Worm (Caenorhabditis elegans) whole organism, young adult: Measurements from ENCODE around the gene F45G2.8.

ENCODE experiments used
- B0035.1 ChIP-seq: sonication (generic microtip); optimal IDR thresholded peaks from 2 replicates; lab custom pipeline; 2016; ENCODE audit warnings: missing genetic modification characterization, mild to moderate bottlenecking, missing compliant biosample characterization, missing genotype, missing genetic modification reagents
- B0336.3 ChIP-seq: fragments of 200-800 bp; sonication (Bioruptor generic); IDR thresholded peaks from 2 replicates; pipeline ENCODE4 v1.3.6; 2022; ENCODE audit warnings: missing genetic modification characterization, missing compliant biosample characterization
- C17E4.6 ChIP-seq: fragments of 200-800 bp; sonication (Bioruptor generic); IDR thresholded peaks from 2 replicates; pipeline ENCODE4 v1.3.6; 2022; ENCODE audit warnings: missing genetic modification reagents, missing genetic modification characterization, missing compliant biosample characterization
- D2030.7 ChIP-seq: fragments of 200-800 bp; sonication (Bioruptor generic); IDR thresholded peaks from 2 replicates; pipeline ENCODE4 v1.3.6; 2022; ENCODE audit warnings: missing genetic modification reagents, missing genetic modification characterization, missing compliant biosample characterization
- F10E7.11 ChIP-seq: sonication (generic microtip); optimal IDR thresholded peaks from 2 replicates; lab custom pipeline; 2017; ENCODE audit warnings: mild to moderate bottlenecking, missing genetic modification characterization, moderate library complexity, missing compliant biosample characterization
- F23B12.7 ChIP-seq: sonication (generic microtip); optimal IDR thresholded peaks from 2 replicates; lab custom pipeline; 2017; ENCODE audit warnings: missing genetic modification characterization, mild to moderate bottlenecking, missing compliant biosample characterization, antibody characterized with exemption, moderate library complexity; ENCODE audit not compliant: insufficient read depth
- F37B4.10 ChIP-seq: fragments of 200-800 bp; sonication (Bioruptor generic); IDR thresholded peaks from 2 replicates; pipeline ENCODE4 v1.3.6; 2022; ENCODE audit warnings: missing genetic modification characterization, missing compliant biosample characterization
- F49E8.2 ChIP-seq: sonication (generic microtip); optimal IDR thresholded peaks from 3 replicates; lab custom pipeline; 2017; ENCODE audit warnings: missing genetic modification characterization, mild to moderate bottlenecking, missing compliant biosample characterization, antibody characterized with exemption, moderate library complexity; ENCODE audit not compliant: insufficient read depth
- F52B5.7 ChIP-seq: sonication (generic microtip); optimal IDR thresholded peaks from 2 replicates; lab custom pipeline; 2016; ENCODE audit warnings: mild to moderate bottlenecking, missing genetic modification characterization, missing compliant biosample characterization
- T07F8.4 ChIP-seq: sonication (generic microtip); optimal IDR thresholded peaks from 2 replicates; lab custom pipeline; 2016; ENCODE audit warnings: mild to moderate bottlenecking, missing genetic modification characterization, moderate library complexity, missing compliant biosample characterization
- Y53G8AR.9 ChIP-seq: fragments of 200-800 bp; sonication (Bioruptor generic); conservative IDR thresholded peaks from 2 replicates; pipeline ENCODE4 v1.3.6; 2022; ENCODE audit warnings: missing genetic modification reagents, missing genetic modification characterization, missing compliant biosample characterization
- Y79H2A.3 ChIP-seq: fragments of 200-800 bp; sonication (Bioruptor generic); conservative IDR thresholded peaks from 2 replicates; pipeline ENCODE4 v1.3.6; 2022; ENCODE audit warnings: missing genetic modification reagents, missing genetic modification characterization, missing compliant biosample characterization
- Y95B8A.8 ChIP-seq: fragments of 200-800 bp; sonication (Bioruptor generic); IDR thresholded peaks from 2 replicates; pipeline ENCODE4 v1.3.6; 2022; ENCODE audit warnings: missing genetic modification reagents, missing genetic modification characterization, missing compliant biosample characterization
- ZK185.1 ChIP-seq: sonication (generic microtip); optimal IDR thresholded peaks from 2 replicates; lab custom pipeline; 2016; ENCODE audit warnings: mild to moderate bottlenecking, missing genetic modification characterization, missing compliant biosample characterization; ENCODE audit not compliant: poor library complexity, severe bottlenecking
- ama-1 ChIP-seq, 3 experiments: fragments of 150-350 bp in 1 of 3; sonication (generic microtip) in 2 of 3; optimal IDR thresholded peaks; 2 replicates each; lab custom pipeline; 2014 to 2018; ENCODE audit warnings: missing biosample characterization in 2 of 3, missing genetic modification characterization in 2 of 3, missing genetic modification reagents in 2 of 3
- aptf-2 ChIP-seq: fragments of 200-800 bp; sonication (Bioruptor generic); conservative IDR thresholded peaks from 2 replicates; pipeline ENCODE4 v1.3.6; 2022; ENCODE audit warnings: missing genetic modification reagents, missing genetic modification characterization, missing compliant biosample characterization
- aptf-3 ChIP-seq: fragments of 200-800 bp; sonication (Bioruptor generic); IDR thresholded peaks from 2 replicates; pipeline ENCODE4 v1.3.6; 2022; ENCODE audit warnings: missing genetic modification characterization, missing compliant biosample characterization
- athp-1 ChIP-seq: sonication (generic microtip); optimal IDR thresholded peaks from 2 replicates; lab custom pipeline; 2017; ENCODE audit warnings: mild to moderate bottlenecking, missing genetic modification characterization, missing compliant biosample characterization
- ccch-3 ChIP-seq: fragments of 200-800 bp; sonication (Bioruptor generic); optimal IDR thresholded peaks from 2 replicates; lab custom pipeline; 2018; ENCODE audit warnings: mild to moderate bottlenecking, missing genetic modification characterization, missing compliant biosample characterization
- ceh-58 ChIP-seq: fragments of 200-800 bp; sonication (Bioruptor generic); IDR thresholded peaks from 2 replicates; pipeline ENCODE4 v1.3.6; 2022; ENCODE audit warnings: missing genetic modification characterization, missing compliant biosample characterization
- chd-7 ChIP-seq: sonication (generic microtip); optimal IDR thresholded peaks from 2 replicates; lab custom pipeline; 2016; ENCODE audit warnings: mild to moderate bottlenecking, missing genetic modification characterization, moderate library complexity, missing compliant biosample characterization
- dox-1 ChIP-seq: fragments of 200-800 bp; sonication (Bioruptor generic); IDR thresholded peaks from 2 replicates; pipeline ENCODE4 v1.3.6; 2022; ENCODE audit warnings: missing genetic modification reagents, missing genetic modification characterization, missing compliant biosample characterization
- dpl-1 ChIP-seq: fragments of 150-350 bp; optimal IDR thresholded peaks from 2 replicates; lab custom pipeline; 2014; ENCODE audit warnings: missing biosample characterization, missing genetic modification reagents, missing genetic modification characterization
- efl-1 ChIP-seq: fragments of 150-350 bp; optimal IDR thresholded peaks from 2 replicates; lab custom pipeline; 2014; ENCODE audit warnings: missing biosample characterization, missing genetic modification reagents, missing genetic modification characterization
- egrh-3 ChIP-seq: fragments of 200-800 bp; sonication (Bioruptor generic); IDR thresholded peaks from 2 replicates; pipeline ENCODE4 v1.3.6; 2022; ENCODE audit warnings: missing genetic modification reagents, missing genetic modification characterization, missing compliant biosample characterization
- ekl-4 ChIP-seq: fragments of 200-800 bp; sonication (Bioruptor generic); IDR thresholded peaks from 2 replicates; pipeline ENCODE4 v1.3.6; 2022; ENCODE audit warnings: missing genetic modification reagents, missing genetic modification characterization, missing compliant biosample characterization
- gei-17 ChIP-seq: fragments of 200-800 bp; sonication (Bioruptor generic); optimal IDR thresholded peaks from 2 replicates; lab custom pipeline; 2018; ENCODE audit warnings: mild to moderate bottlenecking, missing genetic modification characterization, missing compliant biosample characterization
- hsf-1 ChIP-seq: fragments of 200-800 bp; sonication (Bioruptor generic); IDR thresholded peaks from 2 replicates; pipeline ENCODE4 v1.3.6; 2022; ENCODE audit warnings: missing genetic modification reagents, missing genetic modification characterization, missing compliant biosample characterization
- lin-40 ChIP-seq: sonication (generic microtip); optimal IDR thresholded peaks from 2 replicates; lab custom pipeline; 2016; ENCODE audit warnings: missing genetic modification characterization, mild to moderate bottlenecking, missing compliant biosample characterization, missing genotype, missing genetic modification reagents
- madf-10 ChIP-seq: sonication (generic microtip); optimal IDR thresholded peaks from 2 replicates; lab custom pipeline; 2016; ENCODE audit warnings: mild to moderate bottlenecking, missing genetic modification characterization, missing compliant biosample characterization
- madf-6 ChIP-seq: fragments of 200-800 bp; sonication (Bioruptor generic); IDR thresholded peaks from 2 replicates; pipeline ENCODE4 v1.3.6; 2022; ENCODE audit warnings: missing genetic modification reagents, missing genetic modification characterization, missing compliant biosample characterization
- madf-8 ChIP-seq: fragments of 200-800 bp; sonication (Bioruptor generic); conservative IDR thresholded peaks from 2 replicates; pipeline ENCODE4 v1.3.6; 2022; ENCODE audit warnings: missing genetic modification reagents, missing genetic modification characterization, missing compliant biosample characterization
- mcd-1 ChIP-seq: fragments of 200-800 bp; sonication (Bioruptor generic); IDR thresholded peaks from 2 replicates; pipeline ENCODE4 v1.3.6; 2022; ENCODE audit warnings: missing genetic modification reagents, missing genetic modification characterization, missing compliant biosample characterization
- nfya-2 ChIP-seq: fragments of 200-800 bp; sonication (Bioruptor generic); IDR thresholded peaks from 2 replicates; pipeline ENCODE4 v1.3.6; 2022; ENCODE audit warnings: missing genetic modification reagents, missing genetic modification characterization, missing compliant biosample characterization
- nhr-80 ChIP-seq: sonication (generic microtip); optimal IDR thresholded peaks from 2 replicates; lab custom pipeline; 2016; ENCODE audit warnings: missing genetic modification characterization, missing compliant biosample characterization
- rec-8 ChIP-seq, 2 experiments: sonication (generic microtip); optimal IDR thresholded peaks; 2 replicates each; lab custom pipeline; 2016; ENCODE audit warnings: mild to moderate bottlenecking in 2 of 2, missing genetic modification characterization in 2 of 2, missing genetic modification reagents in 2 of 2, missing genotype in 2 of 2, missing biosample characterization in 1 of 2, missing compliant biosample characterization in 1 of 2, moderate library complexity in 1 of 2
- sea-2 ChIP-seq: fragments of 200-800 bp; sonication (Bioruptor generic); IDR thresholded peaks from 2 replicates; pipeline ENCODE4 v1.3.6; 2022; ENCODE audit warnings: missing genetic modification characterization, missing compliant biosample characterization
- snpc-1.3 ChIP-seq: sonication (generic microtip); optimal IDR thresholded peaks from 2 replicates; lab custom pipeline; 2017; ENCODE audit warnings: missing genetic modification characterization, mild to moderate bottlenecking, missing compliant biosample characterization, antibody characterized with exemption, moderate library complexity, missing genotype, missing genetic modification reagents; ENCODE audit not compliant: insufficient read depth
- snpc-3.4 ChIP-seq: sonication (generic microtip); optimal IDR thresholded peaks from 2 replicates; lab custom pipeline; 2017; ENCODE audit warnings: missing genetic modification characterization, mild to moderate bottlenecking, missing compliant biosample characterization, antibody characterized with exemption, moderate library complexity, missing genotype, missing genetic modification reagents
- somi-1 ChIP-seq: fragments of 200-800 bp; sonication (Bioruptor generic); optimal IDR thresholded peaks from 2 replicates; lab custom pipeline; 2018; ENCODE audit warnings: mild to moderate bottlenecking, missing genetic modification characterization, missing compliant biosample characterization
- sptf-2 ChIP-seq: fragments of 200-800 bp; sonication (Bioruptor generic); optimal IDR thresholded peaks from 2 replicates; lab custom pipeline; 2018; ENCODE audit warnings: mild to moderate bottlenecking, missing genetic modification characterization, missing compliant biosample characterization
- unc-130 ChIP-seq: sonication (generic microtip); optimal IDR thresholded peaks from 2 replicates; lab custom pipeline; 2016; ENCODE audit warnings: missing genetic modification reagents, missing genetic modification characterization, missing compliant biosample characterization
- xnd-1 ChIP-seq: sonication (generic microtip); optimal IDR thresholded peaks from 2 replicates; lab custom pipeline; 2016; ENCODE audit warnings: missing genotype, missing genetic modification reagents, missing genetic modification characterization, missing compliant biosample characterization
- zim-3 ChIP-seq: sonication (generic microtip); optimal IDR thresholded peaks from 2 replicates; lab custom pipeline; 2017; ENCODE audit warnings: mild to moderate bottlenecking, missing genetic modification characterization, moderate library complexity, missing compliant biosample characterization
- ztf-26 ChIP-seq: sonication (generic microtip); optimal IDR thresholded peaks from 2 replicates; lab custom pipeline; 2017; ENCODE audit warnings: missing genetic modification characterization, missing compliant biosample characterization
- ztf-6 ChIP-seq: fragments of 200-800 bp; sonication (Bioruptor generic); IDR thresholded peaks from 2 replicates; pipeline ENCODE4 v1.3.6; 2022; ENCODE audit warnings: missing genetic modification reagents, missing genetic modification characterization, missing compliant biosample characterization

The F45G2.8 gene

DNA sequence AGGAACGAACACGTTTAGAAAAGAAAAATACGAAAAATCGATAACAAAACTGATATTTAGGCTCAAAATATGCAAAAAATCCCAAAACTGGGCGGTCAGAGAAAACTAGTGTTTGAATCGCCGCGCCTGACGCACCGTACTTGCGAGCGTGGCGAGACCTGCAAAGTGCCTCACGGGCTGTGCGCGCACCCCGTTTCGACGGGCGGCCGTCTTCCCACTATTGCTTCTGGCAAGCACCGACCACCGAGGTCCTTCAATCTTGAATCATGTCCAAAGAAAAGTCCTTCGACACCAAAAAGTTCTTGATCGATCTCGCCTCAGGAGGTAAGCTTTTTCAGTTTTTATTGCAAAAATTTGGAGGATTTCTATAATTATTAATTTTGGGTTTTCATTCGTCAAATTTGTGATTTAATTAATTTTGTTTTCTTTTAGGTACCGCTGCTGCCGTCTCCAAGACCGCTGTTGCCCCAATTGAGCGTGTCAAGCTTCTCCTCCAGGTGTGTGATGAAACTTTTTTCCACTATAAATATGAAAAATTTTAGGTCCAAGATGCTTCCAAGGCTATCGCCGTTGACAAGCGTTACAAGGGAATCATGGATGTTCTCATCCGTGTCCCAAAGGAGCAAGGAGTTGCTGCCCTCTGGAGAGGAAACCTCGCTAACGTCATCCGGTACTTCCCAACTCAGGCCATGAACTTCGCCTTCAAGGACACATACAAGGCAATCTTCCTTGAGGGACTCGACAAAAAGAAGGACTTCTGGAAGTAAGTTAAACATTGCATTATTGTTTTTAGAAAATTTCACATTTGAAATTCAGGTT lies 27.7 kb upstream of the F45G2.8 start, which contains the start of gene ant-1.1:
Gene ant-1.1, plus strand, starts transcription at position 199 of the 819 bp plus-strand sequence.
- TF ChIP-seq B0336.3 = peak; percentile 72; the same call in 1 of the 2 replicates
- TF ChIP-seq Y79H2A.3 (GFP tag; lab: Robert Waterston, UW) = no peak
- TF ChIP-seq hsf-1 (GFP tag; lab: Robert Waterston, UW) = peak; percentile 85
- TF ChIP-seq ekl-4 = peak; percentile 92
- peak; percentile 35 for TF ChIP-seq somi-1
- 0 out of 2 replicates have a peak, but pooled peaks have one; percentile 38 for TF ChIP-seq ztf-6 (GFP tag; lab: Robert Waterston, UW)
- TF ChIP-seq madf-8 = peak; percentile 29; the same call in 1 of the 2 replicates
- peak; percentile 81 for TF ChIP-seq athp-1 (tag; lab: Kevin White, UChicago)
- peak; percentile 1 for TF ChIP-seq B0035.1
- peak; percentile 85 for TF ChIP-seq ztf-26 (tag; lab: Kevin White, UChicago)
- peak; percentile 95 for TF ChIP-seq Y53G8AR.9
- peak; percentile 30 for TF ChIP-seq unc-130 (GFP tag; lab: Kevin White, UChicago)
- peak; percentile 86 for TF ChIP-seq efl-1 (GFP tag; lab: Kevin White, UChicago)
- peak; percentile 61; the same call in 1 of the 2 replicates for TF ChIP-seq aptf-3 (GFP tag; lab: Robert Waterston, UW)
- TF ChIP-seq dox-1 (GFP tag; lab: Robert Waterston, UW) = peak; percentile 82
- TF ChIP-seq C17E4.6 (GFP tag; lab: Robert Waterston, UW) = peak; percentile 79; the same call in 1 of the 2 replicates
- TF ChIP-seq ccch-3 (GFP tag; lab: Kevin White, UChicago) = no peak
- peak; percentile 74 for TF ChIP-seq madf-10
- no peak for TF ChIP-seq F37B4.10
- TF ChIP-seq rec-8 (tag; optimal IDR thresholded peaks at IDR 0.05; lab: Kevin White, UChicago) = no peak
- no peak for TF ChIP-seq zim-3 (tag; lab: Kevin White, UChicago)
- TF ChIP-seq lin-40 = peak; percentile 91
- TF ChIP-seq gei-17 (GFP tag; lab: Kevin White, UChicago) = peak; percentile 45
- no peak for TF ChIP-seq F52B5.7
- peak; percentile 63 for TF ChIP-seq nhr-80 (tag; lab: Kevin White, UChicago)
- no peak for TF ChIP-seq T07F8.4 (tag; lab: Kevin White, UChicago)
- TF ChIP-seq F49E8.2 (tag; lab: Kevin White, UChicago) = peak; percentile 10
- TF ChIP-seq sea-2 (GFP tag; lab: Robert Waterston, UW) = no peak
- TF ChIP-seq D2030.7 (GFP tag; lab: Robert Waterston, UW) = peak; percentile 88
- no peak for TF ChIP-seq nfya-2
- peak; percentile 85 for TF ChIP-seq ZK185.1 (tag; lab: Kevin White, UChicago)
- TF ChIP-seq F23B12.7 = peak; percentile 68
- peak; percentile 88 for TF ChIP-seq egrh-3
- peak; percentile 94 for TF ChIP-seq mcd-1 (GFP tag; lab: Robert Waterston, UW)
- peak; percentile 82 for TF ChIP-seq aptf-2 (GFP tag; lab: Robert Waterston, UW)
- peak; percentile 45 for TF ChIP-seq xnd-1
- peak; percentile 82 for TF ChIP-seq ama-1 (optimal IDR thresholded peaks at IDR 0.05; lab: Kevin White, UChicago)
- no peak for TF ChIP-seq ama-1 (GFP tag; optimal IDR thresholded peaks at IDR 0.05; lab: Kevin White, UChicago)
- peak; percentile 86 for TF ChIP-seq dpl-1 (GFP tag; lab: Kevin White, UChicago)
- peak; percentile 77 for TF ChIP-seq snpc-3.4 (tag; lab: Kevin White, UChicago)
- TF ChIP-seq F10E7.11 (tag; lab: Kevin White, UChicago) = no peak
- no peak for TF ChIP-seq ceh-58 (GFP tag; lab: Robert Waterston, UW)
- peak; percentile 85 for TF ChIP-seq madf-6
- peak; percentile 22 for TF ChIP-seq sptf-2 (GFP tag; lab: Kevin White, UChicago)
- TF ChIP-seq chd-7 (tag; lab: Kevin White, UChicago) = peak; percentile 66
- TF ChIP-seq snpc-1.3 = peak; percentile 84
- TF ChIP-seq Y95B8A.8 (GFP tag; lab: Robert Waterston, UW) = peak; percentile 69
